Worm (Caenorhabditis elegans) whole organism, young adult: ENCODE measurements around the gene B0336.7.

Experiments
- B0336.3 ChIP-seq: fragments of 200-800 bp; sonication (Bioruptor generic); IDR thresholded peaks from 2 replicates; pipeline ENCODE4 v1.3.6; 2022; ENCODE audit warnings: missing genetic modification characterization, missing compliant biosample characterization
- C06A6.2 ChIP-seq: fragments of 200-800 bp; sonication (Bioruptor generic); conservative IDR thresholded peaks from 2 replicates; pipeline ENCODE4 v1.3.6; 2022; ENCODE audit warnings: missing genetic modification characterization, missing compliant biosample characterization
- D2030.7 ChIP-seq: fragments of 200-800 bp; sonication (Bioruptor generic); IDR thresholded peaks from 2 replicates; pipeline ENCODE4 v1.3.6; 2022; ENCODE audit warnings: missing genetic modification reagents, missing genetic modification characterization, missing compliant biosample characterization
- F10E7.11 ChIP-seq: sonication (generic microtip); optimal IDR thresholded peaks from 2 replicates; lab custom pipeline; 2017; ENCODE audit warnings: mild to moderate bottlenecking, missing genetic modification characterization, moderate library complexity, missing compliant biosample characterization
- F39B2.1 ChIP-seq: fragments of 200-800 bp; sonication (Bioruptor generic); IDR thresholded peaks from 2 replicates; pipeline ENCODE4 v1.3.6; 2022; ENCODE audit warnings: missing genetic modification reagents, missing genetic modification characterization, missing compliant biosample characterization
- F55B11.4 ChIP-seq: sonication (generic microtip); optimal IDR thresholded peaks from 2 replicates; lab custom pipeline; 2016; ENCODE audit warnings: missing compliant biosample characterization, missing genetic modification characterization, borderline replicate concordance; ENCODE audit not compliant: insufficient read depth
- T07F8.4 ChIP-seq: sonication (generic microtip); optimal IDR thresholded peaks from 2 replicates; lab custom pipeline; 2016; ENCODE audit warnings: mild to moderate bottlenecking, missing genetic modification characterization, moderate library complexity, missing compliant biosample characterization
- akir-1 ChIP-seq: fragments of 200-800 bp; sonication (Bioruptor generic); optimal IDR thresholded peaks from 2 replicates; lab custom pipeline; 2018; ENCODE audit warnings: mild to moderate bottlenecking, missing genetic modification characterization, moderate library complexity, missing compliant biosample characterization
- ama-1 ChIP-seq, 3 experiments: fragments of 150-350 bp in 1 of 3; sonication (generic microtip) in 2 of 3; optimal IDR thresholded peaks; 2 replicates each; lab custom pipeline; 2014 to 2018; ENCODE audit warnings: missing biosample characterization in 2 of 3, missing genetic modification characterization in 2 of 3, missing genetic modification reagents in 2 of 3
- athp-1 ChIP-seq: sonication (generic microtip); optimal IDR thresholded peaks from 2 replicates; lab custom pipeline; 2017; ENCODE audit warnings: mild to moderate bottlenecking, missing genetic modification characterization, missing compliant biosample characterization
- bed-1 ChIP-seq: fragments of 200-800 bp; sonication (Bioruptor generic); IDR thresholded peaks from 2 replicates; pipeline ENCODE4 v1.3.6; 2022; ENCODE audit warnings: missing genetic modification reagents, missing genetic modification characterization, missing compliant biosample characterization
- bed-2 ChIP-seq: fragments of 200-800 bp; sonication (Bioruptor generic); IDR thresholded peaks from 2 replicates; pipeline ENCODE4 v1.3.6; 2022; ENCODE audit warnings: missing genetic modification reagents, missing genetic modification characterization, missing compliant biosample characterization
- cebp-2 ChIP-seq: fragments of 200-800 bp; sonication (Bioruptor generic); IDR thresholded peaks from 2 replicates; pipeline ENCODE4 v1.3.6; 2022; ENCODE audit warnings: missing genetic modification characterization, missing compliant biosample characterization
- ceh-100 ChIP-seq: fragments of 200-800 bp; sonication (Bioruptor generic); IDR thresholded peaks from 2 replicates; pipeline ENCODE4 v1.3.6; 2022; ENCODE audit warnings: missing genetic modification reagents, missing genetic modification characterization, missing compliant biosample characterization
- ceh-91 ChIP-seq: fragments of 200-800 bp; sonication (Bioruptor generic); IDR thresholded peaks from 2 replicates; pipeline ENCODE4 v1.3.6; 2022; ENCODE audit warnings: missing genetic modification reagents, missing genetic modification characterization, missing compliant biosample characterization
- chd-7 ChIP-seq: sonication (generic microtip); optimal IDR thresholded peaks from 2 replicates; lab custom pipeline; 2016; ENCODE audit warnings: mild to moderate bottlenecking, missing genetic modification characterization, moderate library complexity, missing compliant biosample characterization
- die-1 ChIP-seq: sonication (generic microtip); optimal IDR thresholded peaks from 2 replicates; lab custom pipeline; 2016; ENCODE audit warnings: missing genotype, mild to moderate bottlenecking, missing genetic modification characterization, missing compliant biosample characterization
- ets-4 ChIP-seq: fragments of 200-800 bp; sonication (Bioruptor generic); optimal IDR thresholded peaks from 2 replicates; lab custom pipeline; 2018; ENCODE audit warnings: mild to moderate bottlenecking, missing genetic modification characterization, missing compliant biosample characterization
- him-1 ChIP-seq: sonication (generic microtip); optimal IDR thresholded peaks from 2 replicates; lab custom pipeline; 2016; ENCODE audit warnings: missing genotype, missing genetic modification reagents, missing genetic modification characterization, missing compliant biosample characterization
- hlh-12 ChIP-seq: sonication (generic microtip); optimal IDR thresholded peaks from 2 replicates; lab custom pipeline; 2016; ENCODE audit warnings: missing genetic modification characterization, missing compliant biosample characterization
- lag-1 ChIP-seq: fragments of 200-800 bp; sonication (Bioruptor generic); IDR thresholded peaks from 2 replicates; pipeline ENCODE4 v1.3.6; 2022; ENCODE audit warnings: missing genetic modification reagents, missing genetic modification characterization, missing compliant biosample characterization
- lin-40 ChIP-seq: sonication (generic microtip); optimal IDR thresholded peaks from 2 replicates; lab custom pipeline; 2016; ENCODE audit warnings: missing genetic modification characterization, mild to moderate bottlenecking, missing compliant biosample characterization, missing genotype, missing genetic modification reagents
- lin-54 ChIP-seq: fragments of 200-800 bp; sonication (Bioruptor generic); optimal IDR thresholded peaks from 2 replicates; lab custom pipeline; 2018; ENCODE audit warnings: mild to moderate bottlenecking, missing genetic modification characterization, missing compliant biosample characterization
- madf-10 ChIP-seq: sonication (generic microtip); optimal IDR thresholded peaks from 2 replicates; lab custom pipeline; 2016; ENCODE audit warnings: mild to moderate bottlenecking, missing genetic modification characterization, missing compliant biosample characterization
- madf-3 ChIP-seq: fragments of 200-800 bp; sonication (Bioruptor generic); IDR thresholded peaks from 2 replicates; pipeline ENCODE4 v1.3.6; 2022; ENCODE audit warnings: missing genetic modification reagents, missing genetic modification characterization, missing compliant biosample characterization
- mel-28 ChIP-seq: sonication (generic microtip); optimal IDR thresholded peaks from 2 replicates; lab custom pipeline; 2016; ENCODE audit warnings: borderline replicate concordance, mild to moderate bottlenecking, missing genetic modification characterization, missing compliant biosample characterization
- mes-4 ChIP-seq: sonication (generic microtip); optimal IDR thresholded peaks from 2 replicates; lab custom pipeline; 2016; ENCODE audit warnings: missing genotype, missing genetic modification characterization, missing compliant biosample characterization
- nfya-2 ChIP-seq: fragments of 200-800 bp; sonication (Bioruptor generic); IDR thresholded peaks from 2 replicates; pipeline ENCODE4 v1.3.6; 2022; ENCODE audit warnings: missing genetic modification reagents, missing genetic modification characterization, missing compliant biosample characterization
- nhr-179 ChIP-seq: sonication (generic microtip); optimal IDR thresholded peaks from 2 replicates; lab custom pipeline; 2016; ENCODE audit warnings: mild to moderate bottlenecking, missing genetic modification characterization, missing compliant biosample characterization
- nhr-27 ChIP-seq: fragments of 200-800 bp; sonication (Bioruptor generic); optimal IDR thresholded peaks from 2 replicates; lab custom pipeline; 2018; ENCODE audit warnings: mild to moderate bottlenecking, missing genetic modification characterization, moderate library complexity, missing compliant biosample characterization
- nhr-90 ChIP-seq: sonication (generic microtip); optimal IDR thresholded peaks from 2 replicates; lab custom pipeline; 2016; ENCODE audit warnings: missing genotype, mild to moderate bottlenecking, missing genetic modification characterization, missing compliant biosample characterization
- rpc-1 ChIP-seq, 2 experiments: fragments of 150-350 bp in 1 of 2; sonication (generic microtip) in 1 of 2; optimal IDR thresholded peaks; 2 replicates each; lab custom pipeline; 2014 to 2018; ENCODE audit warnings: missing biosample characterization in 1 of 2, missing genetic modification characterization in 1 of 2, missing genetic modification reagents in 1 of 2, missing genotype in 1 of 2
- sdz-38 ChIP-seq: sonication (generic microtip); optimal IDR thresholded peaks from 2 replicates; lab custom pipeline; 2016; ENCODE audit warnings: missing genotype, missing genetic modification characterization, missing compliant biosample characterization
- snpc-1.1 ChIP-seq: sonication (generic microtip); optimal IDR thresholded peaks from 2 replicates; lab custom pipeline; 2017; ENCODE audit warnings: missing genetic modification characterization, mild to moderate bottlenecking, missing compliant biosample characterization, antibody characterized with exemption, moderate library complexity, missing genotype, missing genetic modification reagents; ENCODE audit not compliant: insufficient read depth
- snpc-4 ChIP-seq, 5 experiments: fragments of 150-350 bp in 1 of 5; sonication (generic microtip) in 4 of 5; optimal IDR thresholded peaks; 2 replicates each; lab custom pipeline; 2014 to 2018; ENCODE audit warnings: missing genetic modification characterization in 5 of 5, missing biosample characterization in 3 of 5, antibody characterized with exemption in 2 of 5, mild to moderate bottlenecking in 2 of 5, missing compliant biosample characterization in 2 of 5, missing genotype in 2 of 5, moderate library complexity in 2 of 5, missing genetic modification reagents in 1 of 5
- tbp1 ChIP-seq: fragments of 200-800 bp; sonication (Bioruptor generic); optimal IDR thresholded peaks from 2 replicates; lab custom pipeline; 2018; ENCODE audit warnings: mild to moderate bottlenecking, missing genetic modification characterization, missing compliant biosample characterization
- ztf-26 ChIP-seq: sonication (generic microtip); optimal IDR thresholded peaks from 2 replicates; lab custom pipeline; 2017; ENCODE audit warnings: missing genetic modification characterization, missing compliant biosample characterization
- ztf-6 ChIP-seq: fragments of 200-800 bp; sonication (Bioruptor generic); IDR thresholded peaks from 2 replicates; pipeline ENCODE4 v1.3.6; 2022; ENCODE audit warnings: missing genetic modification reagents, missing genetic modification characterization, missing compliant biosample characterization

B0336.7 gene

ce11 chrIII:5721888-5722287 is 24.7 kb upstream of the B0336.7 start (continued):
- peak; percentile 20 for TF ChIP-seq chd-7 (tag; lab: Kevin White, UChicago)
- peak; percentile 27 for TF ChIP-seq madf-10 (tag; lab: Kevin White, UChicago)
- TF ChIP-seq ets-4 (GFP tag; lab: Kevin White, UChicago), result no peak
- TF ChIP-seq mel-28 (tag; lab: Kevin White, UChicago), result no peak
- no peak for TF ChIP-seq snpc-4 (GFP tag; optimal IDR thresholded peaks at IDR 0.05; lab: Kevin White, UChicago)
- TF ChIP-seq snpc-4 (tag; optimal IDR thresholded peaks at IDR 0.05; lab: Kevin White, UChicago), result peak in 3 of 4 experiments; percentile 40 to 42 (median 42)
- TF ChIP-seq F39B2.1, result no peak
- TF ChIP-seq F55B11.4, result no peak
- TF ChIP-seq mes-4 (tag; lab: Kevin White, UChicago), result no peak
- TF ChIP-seq ztf-6, result no peak
- TF ChIP-seq die-1, result no peak
- no peak for TF ChIP-seq cebp-2 (GFP tag; lab: Robert Waterston, UW)
- TF ChIP-seq F10E7.11 (tag; lab: Kevin White, UChicago), result no peak
- TF ChIP-seq nhr-90 (tag; lab: Kevin White, UChicago), result no peak
- 0 out of 2 replicates have a peak, but pooled peaks have one; percentile 43 for TF ChIP-seq madf-3
- TF ChIP-seq ceh-91 (GFP tag; lab: Robert Waterston, UW), result no peak
- TF ChIP-seq B0336.3, result no peak
- TF ChIP-seq T07F8.4 (tag; lab: Kevin White, UChicago), result no peak
- TF ChIP-seq rpc-1 (optimal IDR thresholded peaks at IDR 0.05; lab: Kevin White, UChicago), result no peak
- TF ChIP-seq rpc-1 (tag; optimal IDR thresholded peaks at IDR 0.05; lab: Kevin White, UChicago), result no peak
- TF ChIP-seq lin-40 (tag; lab: Kevin White, UChicago), result peak; percentile 61
- no peak for TF ChIP-seq ztf-26 (tag; lab: Kevin White, UChicago)
- no peak for TF ChIP-seq lag-1 (GFP tag; lab: Robert Waterston, UW)
- TF ChIP-seq nfya-2, result no peak
- no peak for TF ChIP-seq hlh-12 (tag; lab: Kevin White, UChicago)
- 0 out of 2 replicates have a peak, but pooled peaks have one; percentile 50 for TF ChIP-seq bed-2 (GFP tag; lab: Robert Waterston, UW)
- no peak for TF ChIP-seq sdz-38 (tag; lab: Kevin White, UChicago)
- TF ChIP-seq lin-54 (GFP tag; lab: Kevin White, UChicago), result peak; percentile 77
- no peak for TF ChIP-seq nhr-179 (tag; lab: Kevin White, UChicago)
- peak; percentile 69 for TF ChIP-seq akir-1

- TF ChIP-seq athp-1 (tag; lab: Kevin White, UChicago) (no peak), snpc-1.1 (tag; lab: Kevin White, UChicago) (no peak), tbp1 (GFP tag; lab: Kevin White, UChicago) (no peak), C06A6.2 (GFP tag; lab: Robert Waterston, UW) (no peak), him-1 (tag; lab: Kevin White, UChicago) (no peak), ztf-6 (no peak), ama-1 (optimal IDR thresholded peaks at IDR 0.05; lab: Kevin White, UChicago) (no peak), ama-1 (GFP tag; optimal IDR thresholded peaks at IDR 0.05; lab: Kevin White, UChicago) (no peak), ztf-26 (tag; lab: Kevin White, UChicago) (no peak), T07F8.4 (tag; lab: Kevin White, UChicago) (no peak), ceh-100 (GFP tag; lab: Robert Waterston, UW) (no peak), bed-1 (GFP tag; lab: Robert Waterston, UW) (no peak), D2030.7 (GFP tag; lab: Robert Waterston, UW) (no peak), nhr-27 (tag; lab: Kevin White, UChicago) (no peak)
These were observed 24.3 kb upstream of the B0336.7 start for ce11 chrIII:5721488-5721887.
